Worm (Caenorhabditis elegans) whole organism, mixed stage, embryonic: ENCODE results near the gene C24D10.4.

Experiments used
- ceh-39 ChIP-seq: fragments of 150-350 bp; optimal IDR thresholded peaks from 2 replicates; lab custom pipeline; 2014; ENCODE audit warnings: missing biosample characterization, missing genetic modification characterization
- ceh-43 ChIP-seq: fragments of 200-800 bp; sonication (Bioruptor generic); optimal IDR thresholded peaks from 2 replicates; lab custom pipeline; 2018; ENCODE audit warnings: mild to moderate bottlenecking, missing genetic modification characterization, moderate library complexity, missing compliant biosample characterization
- drap-1 ChIP-seq: fragments of 200-800 bp; sonication (Bioruptor generic); optimal IDR thresholded peaks from 3 replicates; lab custom pipeline; 2018; ENCODE audit warnings: mild to moderate bottlenecking, missing genetic modification characterization, missing compliant biosample characterization
- lin-32 ChIP-seq: fragments of 200-800 bp; sonication (Bioruptor generic); optimal IDR thresholded peaks from 2 replicates; lab custom pipeline; 2018; ENCODE audit warnings: mild to moderate bottlenecking, missing genetic modification characterization, missing compliant biosample characterization
- lsy-2 ChIP-seq: fragments of 150-350 bp; optimal IDR thresholded peaks from 2 replicates; lab custom pipeline; 2014; ENCODE audit warnings: missing biosample characterization, missing genetic modification characterization
- nhr-12 ChIP-seq: fragments of 150-350 bp; optimal IDR thresholded peaks from 2 replicates; lab custom pipeline; 2014; ENCODE audit warnings: missing biosample characterization, missing genetic modification characterization
- nhr-2 ChIP-seq: fragments of 150-350 bp; optimal IDR thresholded peaks from 2 replicates; lab custom pipeline; 2014; ENCODE audit warnings: missing biosample characterization, missing genetic modification characterization
- pha-4 ChIP-seq: fragments of 150-350 bp; optimal IDR thresholded peaks from 2 replicates; lab custom pipeline; 2018; ENCODE audit warnings: missing biosample characterization, missing genetic modification reagents, missing genetic modification characterization
- snpc-4 ChIP-seq: fragments of 150-350 bp; optimal IDR thresholded peaks from 2 replicates; lab custom pipeline; 2014; ENCODE audit warnings: missing biosample characterization, missing genetic modification characterization
- unc-62 ChIP-seq: fragments of 150-350 bp; optimal IDR thresholded peaks from 2 replicates; lab custom pipeline; 2014; ENCODE audit warnings: missing biosample characterization, missing genetic modification reagents, missing genetic modification characterization

DNA sequence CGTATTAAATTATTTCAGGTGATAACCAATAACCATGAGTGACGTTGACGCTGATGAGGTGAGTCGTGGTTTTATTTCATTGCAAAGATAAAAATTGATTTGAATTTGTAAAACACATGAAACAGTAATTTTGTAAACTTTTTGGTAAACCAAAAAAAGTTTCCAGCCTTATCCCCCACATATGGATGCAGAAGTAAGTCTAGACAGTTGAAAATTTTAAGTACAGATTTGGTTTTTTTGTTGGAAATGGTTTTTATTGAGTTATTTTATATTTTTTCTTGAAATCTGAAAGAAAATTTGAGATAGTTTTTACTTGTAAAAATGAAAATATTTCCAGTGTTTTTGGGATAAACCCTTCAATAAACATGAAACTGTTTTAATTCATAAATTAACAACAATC, 44.3 kb downstream of the C24D10.4 start, which contains the start of gene tni-4:
- TF ChIP-seq lin-32 (GFP tag; lab: Kevin White, UChicago): no peak
- no peak for TF ChIP-seq ceh-39
- TF ChIP-seq pha-4 (tag; lab: Kevin White, UChicago): no peak
- no peak for TF ChIP-seq ceh-43 (GFP tag; lab: Kevin White, UChicago)
- no peak for TF ChIP-seq nhr-2 (tag; lab: Kevin White, UChicago)
- TF ChIP-seq nhr-12: no peak
- TF ChIP-seq drap-1 (GFP tag; lab: Kevin White, UChicago): no peak
- TF ChIP-seq unc-62 (GFP tag; lab: Kevin White, UChicago): no peak
- no peak for TF ChIP-seq snpc-4 (tag; lab: Kevin White, UChicago)
- no peak for TF ChIP-seq lsy-2 (tag; lab: Kevin White, UChicago)
